Worm (Caenorhabditis elegans): ENCODE measurements around the gene F23G4.1.

Gene F23G4.1

ce11 chrX:6591674-6592073 is 11.3 kb downstream of the F23G4.1 start:
- TF ChIP-seq F13H6.1 (tag; optimal IDR thresholded peaks at IDR 0.05) (peak; percentile 63), lin-13 (GFP tag; optimal IDR thresholded peaks at IDR 0.05) (no peak), nhr-129 (tag; optimal IDR thresholded peaks at IDR 0.05) (peak; percentile 67), sma-9 (GFP tag; optimal IDR thresholded peaks at IDR 0.05) (peak; percentile 21), sma-9 (tag; optimal IDR thresholded peaks at IDR 0.05) (no peak)

- TF ChIP-seq crh-2 (tag; optimal IDR thresholded peaks at IDR 0.05): no peak
- no peak for TF ChIP-seq snpc-4 (tag; optimal IDR thresholded peaks at IDR 0.05)
- TF ChIP-seq sem-4 (tag; optimal IDR thresholded peaks at IDR 0.05): no peak
- no peak for TF ChIP-seq C34F6.9 (tag; optimal IDR thresholded peaks at IDR 0.05)
- TF ChIP-seq nhr-10 (tag; optimal IDR thresholded peaks at IDR 0.05): no peak
- no peak for TF ChIP-seq mab-5 (tag; optimal IDR thresholded peaks at IDR 0.05)
- no peak for TF ChIP-seq ama-1 (optimal IDR thresholded peaks at IDR 0.05)
- no peak for TF ChIP-seq nhr-11 (tag; optimal IDR thresholded peaks at IDR 0.05)
- no peak for TF ChIP-seq unc-55 (GFP tag; optimal IDR thresholded peaks at IDR 0.05)
- TF ChIP-seq F13H6.1 (tag; optimal IDR thresholded peaks at IDR 0.05): no peak
- no peak for TF ChIP-seq elt-1 (tag; optimal IDR thresholded peaks at IDR 0.05)
- TF ChIP-seq nhr-21 (tag; optimal IDR thresholded peaks at IDR 0.05): no peak
- no peak for TF ChIP-seq unc-39 (tag; optimal IDR thresholded peaks at IDR 0.05)
- TF ChIP-seq mbf-1 (tag; optimal IDR thresholded peaks at IDR 0.05): no peak
Observed at ce11 chrX:6588495-6588894, 14.5 kb downstream of the F23G4.1 start, which contains the start of gene fbxl-4. Gene fbxl-4, plus strand, starts transcription at chrX:6588795.

ce11 chrX:6583385-6583784 is 19.6 kb downstream of the F23G4.1 start:
- TF ChIP-seq ceh-82 (tag; optimal IDR thresholded peaks at IDR 0.05): no peak
- no peak for TF ChIP-seq nhr-6 (tag; optimal IDR thresholded peaks at IDR 0.05)
- TF ChIP-seq nhr-12 (tag; optimal IDR thresholded peaks at IDR 0.05): no peak
- no peak for TF ChIP-seq R02D3.7 (tag; optimal IDR thresholded peaks at IDR 0.05)
- TF ChIP-seq mdl-1 (tag; optimal IDR thresholded peaks at IDR 0.05): no peak
- TF ChIP-seq nhr-11 (tag; optimal IDR thresholded peaks at IDR 0.05): no peak
- no peak for TF ChIP-seq snpc-4 (tag; optimal IDR thresholded peaks at IDR 0.05)
- no peak for TF ChIP-seq egl-27 (tag; optimal IDR thresholded peaks at IDR 0.05)
- TF ChIP-seq sma-9 (GFP tag; optimal IDR thresholded peaks at IDR 0.05): no peak
- TF ChIP-seq sma-9 (tag; optimal IDR thresholded peaks at IDR 0.05): no peak
- no peak for TF ChIP-seq unc-62 (GFP tag; optimal IDR thresholded peaks at IDR 0.05)

ce11 chrX:6575992-6576391 is 27.0 kb downstream of the F23G4.1 start:
- TF ChIP-seq fos-1 (tag; optimal IDR thresholded peaks at IDR 0.05) (no peak), ztf-11 (tag; optimal IDR thresholded peaks at IDR 0.05) (no peak), ceh-82 (tag; optimal IDR thresholded peaks at IDR 0.05) (no peak), dmd-4 (tag; optimal IDR thresholded peaks at IDR 0.05) (no peak), nhr-10 (tag; optimal IDR thresholded peaks at IDR 0.05) (no peak), egl-27 (tag; optimal IDR thresholded peaks at IDR 0.05) (no peak), nhr-23 (tag; optimal IDR thresholded peaks at IDR 0.05) (no peak), elt-1 (tag; optimal IDR thresholded peaks at IDR 0.05) (no peak), zag-1 (tag; optimal IDR thresholded peaks at IDR 0.05) (no peak), unc-55 (GFP tag; optimal IDR thresholded peaks at IDR 0.05) (no peak), gmeb-1 (tag; optimal IDR thresholded peaks at IDR 0.05) (no peak), C34F6.9 (tag; optimal IDR thresholded peaks at IDR 0.05) (no peak), sma-3 (GFP tag; optimal IDR thresholded peaks at IDR 0.05) (no peak), nhr-77 (tag; optimal IDR thresholded peaks at IDR 0.05) (no peak), F13H6.1 (tag; optimal IDR thresholded peaks at IDR 0.05) (no peak), crh-2 (tag; optimal IDR thresholded peaks at IDR 0.05) (no peak)

- TF ChIP-seq elt-3 (tag; optimal IDR thresholded peaks at IDR 0.05): no peak
- no peak for TF ChIP-seq lsy-2 (tag; optimal IDR thresholded peaks at IDR 0.05)
- no peak for TF ChIP-seq F13H6.1 (tag; optimal IDR thresholded peaks at IDR 0.05)
- TF ChIP-seq nhr-25 (tag; optimal IDR thresholded peaks at IDR 0.05): no peak
- no peak for TF ChIP-seq mbf-1 (tag; optimal IDR thresholded peaks at IDR 0.05)
- TF ChIP-seq nhr-77 (tag; optimal IDR thresholded peaks at IDR 0.05): no peak
- no peak for TF ChIP-seq zag-1 (tag; optimal IDR thresholded peaks at IDR 0.05)
- TF ChIP-seq sma-9 (GFP tag; optimal IDR thresholded peaks at IDR 0.05): no peak
- TF ChIP-seq sma-9 (tag; optimal IDR thresholded peaks at IDR 0.05): no peak
- TF ChIP-seq nhr-12 (tag; optimal IDR thresholded peaks at IDR 0.05): no peak
- TF ChIP-seq lin-13 (GFP tag; optimal IDR thresholded peaks at IDR 0.05): no peak
- TF ChIP-seq mab-5 (tag; optimal IDR thresholded peaks at IDR 0.05): no peak
- no peak for TF ChIP-seq lin-39 (tag; optimal IDR thresholded peaks at IDR 0.05)
- TF ChIP-seq ama-1 (optimal IDR thresholded peaks at IDR 0.05): no peak
- TF ChIP-seq alr-1 (tag; optimal IDR thresholded peaks at IDR 0.05): no peak
- no peak for TF ChIP-seq ztf-4 (tag; optimal IDR thresholded peaks at IDR 0.05)
Observed at ce11 chrX:6572987-6573386, 30.0 kb downstream of the F23G4.1 start.
